ENCODE assay signal across 5 fruit fly cellular contexts in the genomic region with DNA sequence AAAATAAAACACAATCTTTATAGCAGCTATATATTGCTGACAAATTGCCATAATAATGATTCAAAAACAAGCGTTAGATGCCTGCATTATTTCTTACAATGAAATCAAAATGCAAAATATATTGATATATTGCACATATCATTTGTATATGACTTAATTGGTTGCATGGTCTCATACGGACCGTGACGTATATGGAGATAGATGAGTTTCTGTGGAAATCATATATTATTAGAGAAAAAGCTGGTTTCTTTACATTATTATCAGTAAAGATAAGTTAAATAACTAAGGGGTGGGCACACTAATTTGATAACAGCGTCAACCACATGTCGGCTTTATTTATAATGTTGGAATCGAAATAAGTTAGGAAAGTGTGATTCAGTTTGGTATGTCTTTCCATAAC.
A peak's percentile ranks its signal among the peaks of the same experiment; 100 is the strongest.
TF ChIP-seq lines count a peak whose summit lies in the region.

A gene (plus strand): TSS at position 290 of the 400 bp plus-strand sequence.

- TF ChIP-seq CTCF in whole organism, embryonic (GFP tag; optimal IDR thresholded peaks at IDR 0.05; lab: Kevin White, UChicago): no peak

TF ChIP-seq in whole organism, adult, 20 proteins besides CTCF, POLR2A, EP300 and RAD21:
- TF ChIP-seq CG33017 (tag; optimal IDR thresholded peaks at IDR 0.05; lab: Kevin White, UChicago) (no peak), CG1620 (GFP tag; optimal IDR thresholded peaks at IDR 0.05; lab: Kevin White, UChicago) (peak; percentile 22), Mnt (GFP tag; optimal IDR thresholded peaks at IDR 0.05; lab: Kevin White, UChicago) (peak; percentile 50), bab1 (GFP tag; optimal IDR thresholded peaks at IDR 0.05; lab: Kevin White, UChicago) (peak; percentile 29), CG7045 (GFP tag; optimal IDR thresholded peaks at IDR 0.05; lab: Kevin White, UChicago) (no peak)
TF ChIP-seq in whole organism, adult: peak in this region for 3.

TF ChIP-seq in whole organism, embryonic, 481 proteins besides CTCF, POLR2A, EP300 and RAD21 (continues in another document):
- TF ChIP-seq gem (tag; optimal IDR thresholded peaks at IDR 0.05; lab: Kevin White, UChicago) (peak; percentile 10), CG11723 (GFP tag; optimal IDR thresholded peaks at IDR 0.05; lab: Kevin White, UChicago) (peak; percentile 98), CG30020 (tag; optimal IDR thresholded peaks at IDR 0.05; lab: Kevin White, UChicago) (peak; percentile 99), corto (GFP tag; optimal IDR thresholded peaks at IDR 0.05; lab: Kevin White, UChicago) (no peak), CG17361 (GFP tag; IDR thresholded peaks at IDR 0.05; lab: Robert Waterston, UW) (peak; percentile 74), CG14710 (tag; optimal IDR thresholded peaks at IDR 0.05; lab: Kevin White, UChicago) (peak; percentile 76), trem (tag; optimal IDR thresholded peaks at IDR 0.05; lab: Kevin White, UChicago) (peak; percentile 30), lola (GFP tag; optimal IDR thresholded peaks at IDR 0.05; lab: Kevin White, UChicago) (peak in 1 of 3 experiments; percentile 48), CG1603 (tag; optimal IDR thresholded peaks at IDR 0.05; lab: Kevin White, UChicago) (peak; percentile 98), phol (tag; optimal IDR thresholded peaks at IDR 0.05; lab: Kevin White, UChicago) (peak; percentile 62), Sry-δ (GFP tag; optimal IDR thresholded peaks at IDR 0.05; lab: Kevin White, UChicago) (peak; percentile 16), BEAF-32 (GFP tag; optimal IDR thresholded peaks at IDR 0.05; lab: Kevin White, UChicago) (peak; percentile 33), CG13296 (GFP tag; optimal IDR thresholded peaks at IDR 0.05; lab: Kevin White, UChicago) (no peak), gfzf (GFP tag; optimal IDR thresholded peaks at IDR 0.05; lab: Kevin White, UChicago) (peak; percentile 68), row (GFP tag; IDR thresholded peaks at IDR 0.05; lab: Robert Waterston, UW) (peak; percentile 86), CG7357 (GFP tag; IDR thresholded peaks at IDR 0.05; lab: Robert Waterston, UW) (peak; percentile 96), Hmr (GFP tag; optimal IDR thresholded peaks at IDR 0.05; lab: Kevin White, UChicago) (no peak), nmo (GFP tag; optimal IDR thresholded peaks at IDR 0.05; lab: Kevin White, UChicago) (peak; percentile 73), twi (tag; optimal IDR thresholded peaks at IDR 0.05; lab: Kevin White, UChicago) (peak; percentile 30), org-1 (GFP tag; optimal IDR thresholded peaks at IDR 0.05; lab: Kevin White, UChicago) (no peak)

TF ChIP-seq in whole organism, prepupa, 60 proteins besides CTCF, POLR2A, EP300 and RAD21:
- TF ChIP-seq OdsH (GFP tag; optimal IDR thresholded peaks at IDR 0.05; lab: Kevin White, UChicago) (peak; percentile 34), pdm3 (GFP tag; optimal IDR thresholded peaks at IDR 0.05; lab: Kevin White, UChicago) (peak; percentile 7), dsx (GFP tag; optimal IDR thresholded peaks at IDR 0.05; lab: Kevin White, UChicago; ENCODE audit: poor library complexity, severe bottlenecking) (no peak), CG3032 (tag; optimal IDR thresholded peaks at IDR 0.05; lab: Kevin White, UChicago) (peak; percentile 25), cyc (GFP tag; optimal IDR thresholded peaks at IDR 0.05; lab: Kevin White, UChicago) (peak; percentile 8), eg (GFP tag; IDR thresholded peaks at IDR 0.05; lab: Robert Waterston, UW) (no peak), Sox15 (GFP tag; optimal IDR thresholded peaks at IDR 0.05; lab: Kevin White, UChicago) (peak; percentile 15), Smox (GFP tag; optimal IDR thresholded peaks at IDR 0.05; lab: Kevin White, UChicago) (no peak), esn (GFP tag; optimal IDR thresholded peaks at IDR 0.05; lab: Kevin White, UChicago) (peak; percentile 0), svp (GFP tag; lab: Kevin White, UChicago) (peak; percentile 24), Hr38 (GFP tag; optimal IDR thresholded peaks at IDR 0.05; lab: Kevin White, UChicago) (no peak), Ets21C (GFP tag; optimal IDR thresholded peaks at IDR 0.05; lab: Kevin White, UChicago) (peak; percentile 2), lz (GFP tag; optimal IDR thresholded peaks at IDR 0.05; lab: Kevin White, UChicago) (peak; percentile 8), Hr39 (GFP tag; optimal IDR thresholded peaks at IDR 0.05; lab: Kevin White, UChicago) (peak; percentile 27), CG16779 (tag; optimal IDR thresholded peaks at IDR 0.05; lab: Kevin White, UChicago) (no peak), Gug (GFP tag; IDR thresholded peaks at IDR 0.05; lab: Robert Waterston, UW) (no peak), CG31627 (GFP tag; optimal IDR thresholded peaks at IDR 0.05; lab: Kevin White, UChicago) (peak; percentile 34), CG6276 (GFP tag; optimal IDR thresholded peaks at IDR 0.05; lab: Kevin White, UChicago) (no peak), CG3919 (GFP tag; optimal IDR thresholded peaks at IDR 0.05; lab: Kevin White, UChicago) (no peak)

TF ChIP-seq in whole organism, pupa, 21 proteins besides CTCF, POLR2A, EP300 and RAD21:
- no peak for TF ChIP-seq CG9948 (tag; optimal IDR thresholded peaks at IDR 0.05; lab: Kevin White, UChicago)
- no peak for TF ChIP-seq CG12605 (GFP tag; IDR thresholded peaks at IDR 0.05; lab: Robert Waterston, UW)
- TF ChIP-seq CG32121 (GFP tag; IDR thresholded peaks at IDR 0.05; lab: Robert Waterston, UW): no peak
- no peak for TF ChIP-seq CG8301 (tag; optimal IDR thresholded peaks at IDR 0.05; lab: Kevin White, UChicago)
- peak; percentile 11 for TF ChIP-seq CG14655 (GFP tag; optimal IDR thresholded peaks at IDR 0.05; lab: Kevin White, UChicago)
- TF ChIP-seq CG34367 (tag; optimal IDR thresholded peaks at IDR 0.05; lab: Kevin White, UChicago): peak; percentile 28
- peak; percentile 32 for TF ChIP-seq CG8159 (tag; optimal IDR thresholded peaks at IDR 0.05; lab: Kevin White, UChicago)
- no peak for TF ChIP-seq CG17806 (tag; optimal IDR thresholded peaks at IDR 0.05; lab: Kevin White, UChicago)
- TF ChIP-seq CG10348 (GFP tag; IDR thresholded peaks at IDR 0.05; lab: Robert Waterston, UW): no peak
- no peak for TF ChIP-seq gl (tag; optimal IDR thresholded peaks at IDR 0.05; lab: Kevin White, UChicago)

TF ChIP-seq in whole organism, wandering third instar larva, 38 proteins besides CTCF, POLR2A, EP300 and RAD21:
- TF ChIP-seq pan (optimal IDR thresholded peaks at IDR 0.05; lab: Kevin White, UChicago): no peak
- no peak for TF ChIP-seq dl (GFP tag; optimal IDR thresholded peaks at IDR 0.05; lab: Kevin White, UChicago; ENCODE audit: insufficient read depth in 1 of 2, partially characterized antibody in 2 of 2)
- TF ChIP-seq N (GFP tag; optimal IDR thresholded peaks at IDR 0.05; lab: Kevin White, UChicago): peak; percentile 44
- no peak for TF ChIP-seq CG32264 (GFP tag; optimal IDR thresholded peaks at IDR 0.05; lab: Kevin White, UChicago)
- no peak for TF ChIP-seq Dfd (GFP tag; optimal IDR thresholded peaks at IDR 0.05; lab: Kevin White, UChicago)
- TF ChIP-seq Hnf4 (GFP tag; optimal IDR thresholded peaks at IDR 0.05; lab: Kevin White, UChicago): no peak
- no peak for TF ChIP-seq Dif (GFP tag; optimal IDR thresholded peaks at IDR 0.05; lab: Kevin White, UChicago; ENCODE audit: partially characterized antibody)
- TF ChIP-seq woc (GFP tag; optimal IDR thresholded peaks at IDR 0.05; lab: Kevin White, UChicago): peak; percentile 63
